Fruit fly (Drosophila melanogaster) whole organism, embryonic: ENCODE results near the gene kek6.

ENCODE experiments used
- ATbp ChIP-seq: fragments of 200-800 bp; sonication (Bioruptor generic); optimal IDR thresholded peaks from 2 replicates; lab custom pipeline; 2017; ENCODE audit warnings: missing biosample characterization, mild to moderate bottlenecking, missing genetic modification characterization, missing genetic modification reagents
- Asciz ChIP-seq: fragments of 200-800 bp; sonication (Bioruptor generic); optimal IDR thresholded peaks from 2 replicates; lab custom pipeline; 2017; ENCODE audit warnings: missing biosample characterization, mild to moderate bottlenecking, missing genetic modification characterization, missing genetic modification reagents
- Bdp1 ChIP-seq: fragments of 200-800 bp; sonication (Bioruptor generic); optimal IDR thresholded peaks from 3 replicates; lab custom pipeline; 2016; ENCODE audit warnings: missing biosample characterization, missing genetic modification characterization
- Blimp-1 ChIP-seq: fragments of 200-800 bp; sonication (Bioruptor generic); optimal IDR thresholded peaks from 3 replicates; lab custom pipeline; 2018; ENCODE audit warnings: missing biosample characterization, missing genetic modification characterization, mild to moderate bottlenecking, moderate library complexity, missing genetic modification reagents
- Bteb2 ChIP-seq: fragments of 200-800 bp; sonication (Bioruptor generic); optimal IDR thresholded peaks from 2 replicates; lab custom pipeline; 2016; ENCODE audit warnings: missing biosample characterization, missing genetic modification characterization
- CG10543 ChIP-seq: fragments of 200-800 bp; sonication (Bioruptor generic); optimal IDR thresholded peaks from 3 replicates; lab custom pipeline; 2017; ENCODE audit warnings: missing biosample characterization, mild to moderate bottlenecking, missing genetic modification characterization, moderate library complexity
- CG10654 ChIP-seq: fragments of 200-800 bp; sonication (Bioruptor generic); optimal IDR thresholded peaks from 2 replicates; lab custom pipeline; 2016; ENCODE audit warnings: missing biosample characterization, missing genetic modification characterization
- CG13424 ChIP-seq: fragments of 200-800 bp; sonication (Bioruptor generic); optimal IDR thresholded peaks from 2 replicates; lab custom pipeline; 2019; ENCODE audit warnings: missing biosample characterization, mild to moderate bottlenecking, missing genetic modification characterization, moderate library complexity
- CG13894 ChIP-seq: fragments of 200-800 bp; sonication (Bioruptor generic); optimal IDR thresholded peaks from 3 replicates; lab custom pipeline; 2018; ENCODE audit warnings: missing biosample characterization, mild to moderate bottlenecking, missing genetic modification characterization, moderate library complexity
- CG14014 ChIP-seq: fragments of 200-800 bp; sonication (Bioruptor generic); IDR thresholded peaks from 2 replicates; pipeline ENCODE4 v1.3.6; 2022; ENCODE audit warnings: missing biosample characterization, missing genetic modification characterization
- CG15601 ChIP-seq: fragments of 200-800 bp; sonication (Bioruptor generic); optimal IDR thresholded peaks from 3 replicates; lab custom pipeline; 2019; ENCODE audit warnings: missing biosample characterization, mild to moderate bottlenecking, missing genetic modification characterization, moderate library complexity
- CG17568 ChIP-seq: fragments of 200-800 bp; sonication (Bioruptor generic); optimal IDR thresholded peaks from 2 replicates; lab custom pipeline; 2018; ENCODE audit warnings: missing biosample characterization, mild to moderate bottlenecking, missing genetic modification characterization, moderate library complexity
- CG1792 ChIP-seq: fragments of 200-800 bp; sonication (Bioruptor generic); optimal IDR thresholded peaks from 2 replicates; lab custom pipeline; 2016; ENCODE audit warnings: missing biosample characterization, missing genetic modification characterization
- CG18011 ChIP-seq: fragments of 200-800 bp; sonication (Bioruptor generic); optimal IDR thresholded peaks from 2 replicates; lab custom pipeline; 2017; ENCODE audit warnings: missing biosample characterization, missing genetic modification characterization, mild to moderate bottlenecking, moderate library complexity, missing genotype
- CG18476 ChIP-seq: fragments of 200-800 bp; sonication (Bioruptor generic); optimal IDR thresholded peaks from 2 replicates; lab custom pipeline; 2016; ENCODE audit warnings: missing biosample characterization, mild to moderate bottlenecking, missing genetic modification characterization
- CG18599 ChIP-seq: fragments of 200-800 bp; sonication (Bioruptor generic); optimal IDR thresholded peaks from 3 replicates; lab custom pipeline; 2017; ENCODE audit warnings: missing biosample characterization, missing genetic modification characterization, mild to moderate bottlenecking, moderate library complexity, missing genetic modification reagents
- CG3281 ChIP-seq: fragments of 200-800 bp; sonication (Bioruptor generic); optimal IDR thresholded peaks from 3 replicates; lab custom pipeline; 2017; ENCODE audit warnings: missing biosample characterization, mild to moderate bottlenecking, missing genetic modification characterization
- CG34376 ChIP-seq: fragments of 200-800 bp; sonication (Bioruptor generic); optimal IDR thresholded peaks from 2 replicates; lab custom pipeline; 2018; ENCODE audit warnings: missing biosample characterization, mild to moderate bottlenecking, missing genetic modification characterization
- CG8290 ChIP-seq, 3 experiments: fragments of 200-800 bp; sonication (Bioruptor generic); optimal IDR thresholded peaks; 2 replicates each; lab custom pipeline; 2016 to 2019; ENCODE audit warnings: missing biosample characterization in 3 of 3, missing genetic modification characterization in 3 of 3, mild to moderate bottlenecking in 2 of 3, moderate library complexity in 1 of 3
- CG9609 ChIP-seq: fragments of 200-800 bp; sonication (Bioruptor generic); optimal IDR thresholded peaks from 3 replicates; lab custom pipeline; 2016; ENCODE audit warnings: missing biosample characterization, missing genetic modification characterization
- CG9932 ChIP-seq: fragments of 200-800 bp; sonication (Bioruptor generic); IDR thresholded peaks from 2 replicates; pipeline ENCODE4 v1.3.6; 2022; ENCODE audit warnings: missing biosample characterization, missing genetic modification characterization
- CTCF ChIP-seq: fragments of 200-800 bp; sonication (Bioruptor generic); optimal IDR thresholded peaks from 2 replicates; lab custom pipeline; 2017; ENCODE audit warnings: missing biosample characterization, mild to moderate bottlenecking, missing genetic modification characterization, moderate library complexity
- D19A ChIP-seq: fragments of 200-800 bp; optimal IDR thresholded peaks from 3 replicates; lab custom pipeline; 2019; ENCODE audit warnings: missing biosample characterization, mild to moderate bottlenecking, missing genetic modification characterization, moderate library complexity
- D19B ChIP-seq: fragments of 200-800 bp; sonication (Bioruptor generic); optimal IDR thresholded peaks from 2 replicates; lab custom pipeline; 2017; ENCODE audit warnings: missing biosample characterization, mild to moderate bottlenecking, missing genetic modification characterization
- Dad ChIP-seq: fragments of 200-800 bp; sonication (Bioruptor generic); optimal IDR thresholded peaks from 3 replicates; lab custom pipeline; 2016; ENCODE audit warnings: missing biosample characterization, missing genetic modification characterization
- Dek ChIP-seq: fragments of 200-800 bp; sonication (Bioruptor generic); optimal IDR thresholded peaks from 3 replicates; lab custom pipeline; 2019; ENCODE audit warnings: missing biosample characterization, mild to moderate bottlenecking, missing genetic modification characterization, moderate library complexity
- Fer3 ChIP-seq: fragments of 200-800 bp; sonication (Bioruptor generic); optimal IDR thresholded peaks from 2 replicates; lab custom pipeline; 2018; ENCODE audit warnings: missing biosample characterization, mild to moderate bottlenecking, missing genetic modification characterization, moderate library complexity
- HLH3B ChIP-seq: fragments of 200-800 bp; sonication (Bioruptor generic); IDR thresholded peaks from 2 replicates; pipeline ENCODE4 v1.3.6; 2022; ENCODE audit warnings: missing biosample characterization, missing genetic modification characterization
- Hey ChIP-seq: fragments of 200-800 bp; sonication (Bioruptor generic); optimal IDR thresholded peaks from 3 replicates; lab custom pipeline; 2018; ENCODE audit warnings: missing biosample characterization, mild to moderate bottlenecking, missing genetic modification characterization
- MTF-1 ChIP-seq: fragments of 200-800 bp; sonication (Bioruptor generic); optimal IDR thresholded peaks from 2 replicates; lab custom pipeline; 2018; ENCODE audit warnings: missing biosample characterization, mild to moderate bottlenecking, missing genetic modification characterization, borderline replicate concordance
- Meics ChIP-seq: fragments of 200-800 bp; sonication (Bioruptor generic); optimal IDR thresholded peaks from 2 replicates; lab custom pipeline; 2017; ENCODE audit warnings: missing biosample characterization, mild to moderate bottlenecking, missing genetic modification characterization
- NfI ChIP-seq: fragments of 200-800 bp; sonication (Bioruptor generic); optimal IDR thresholded peaks from 3 replicates; lab custom pipeline; 2018; ENCODE audit warnings: missing biosample characterization, mild to moderate bottlenecking, missing genetic modification characterization, moderate library complexity
- Pdp1 ChIP-seq, 2 experiments: fragments of 200-800 bp; sonication (Bioruptor generic); optimal IDR thresholded peaks; 3 replicates each; lab custom pipeline; 2016; ENCODE audit warnings: missing biosample characterization in 2 of 2, missing genetic modification characterization in 2 of 2, mild to moderate bottlenecking in 1 of 2, moderate library complexity in 1 of 2
- Ravus ChIP-seq: fragments of 200-800 bp; sonication (Bioruptor generic); IDR thresholded peaks from 2 replicates; pipeline ENCODE4 v1.3.6; 2022; ENCODE audit warnings: missing biosample characterization, missing genetic modification characterization
- Sox100B ChIP-seq: fragments of 200-800 bp; sonication (Bioruptor generic); optimal IDR thresholded peaks from 3 replicates; lab custom pipeline; 2018; ENCODE audit warnings: missing biosample characterization, mild to moderate bottlenecking, missing genetic modification characterization
- bsh ChIP-seq, 2 experiments: fragments of 200-800 bp; sonication (Bioruptor generic); optimal IDR thresholded peaks; 2 replicates each; lab custom pipeline; 2017 to 2018; ENCODE audit warnings: mild to moderate bottlenecking in 2 of 2, missing biosample characterization in 2 of 2, missing genetic modification characterization in 2 of 2, moderate library complexity in 1 of 2
- emc ChIP-seq: fragments of 200-800 bp; sonication (Bioruptor generic); optimal IDR thresholded peaks from 2 replicates; lab custom pipeline; 2016; ENCODE audit warnings: missing biosample characterization, missing genetic modification characterization
- fd64A ChIP-seq: fragments of 200-800 bp; sonication (Bioruptor generic); optimal IDR thresholded peaks from 3 replicates; lab custom pipeline; 2018; ENCODE audit warnings: missing biosample characterization, mild to moderate bottlenecking, missing genetic modification characterization
- fru ChIP-seq: fragments of >200 bp; optimal IDR thresholded peaks from 2 replicates; lab custom pipeline; 2017
- kay ChIP-seq: fragments of 200-800 bp; sonication (Bioruptor generic); optimal IDR thresholded peaks from 2 replicates; lab custom pipeline; 2016; ENCODE audit warnings: missing biosample characterization, missing genetic modification characterization
- kni ChIP-seq: fragments of 200-800 bp; sonication (Bioruptor generic); optimal IDR thresholded peaks from 3 replicates; lab custom pipeline; 2017; ENCODE audit warnings: mild to moderate bottlenecking, missing biosample characterization, missing genetic modification reagents, missing genetic modification characterization
- lab ChIP-seq: fragments of 200-800 bp; sonication (Bioruptor generic); optimal IDR thresholded peaks from 3 replicates; lab custom pipeline; 2017; ENCODE audit warnings: missing biosample characterization, missing genetic modification characterization, mild to moderate bottlenecking, moderate library complexity, missing genetic modification reagents
- nau ChIP-seq: fragments of 200-800 bp; sonication (Bioruptor generic); optimal IDR thresholded peaks from 3 replicates; lab custom pipeline; 2017; ENCODE audit warnings: missing biosample characterization, mild to moderate bottlenecking, missing genetic modification characterization, missing genetic modification reagents
- org-1 ChIP-seq: fragments of 200-800 bp; sonication (Bioruptor generic); optimal IDR thresholded peaks from 2 replicates; lab custom pipeline; 2017; ENCODE audit warnings: missing biosample characterization, missing genetic modification characterization
- pum ChIP-seq: fragments of 200-800 bp; sonication (Bioruptor generic); optimal IDR thresholded peaks from 2 replicates; lab custom pipeline; 2016; ENCODE audit warnings: missing biosample characterization, missing genetic modification characterization
- sens ChIP-seq: fragments of 200-800 bp; sonication (Bioruptor generic); peaks from one replicate; lab custom pipeline; 2016; ENCODE audit warnings: missing biosample characterization, missing genetic modification characterization
- sr ChIP-seq: fragments of 200-800 bp; sonication (Bioruptor generic); IDR thresholded peaks from 3 replicates; pipeline ENCODE4 v1.3.6; 2022; ENCODE audit warnings: missing biosample characterization, missing genetic modification characterization
- trem ChIP-seq: fragments of 200-800 bp; optimal IDR thresholded peaks from 3 replicates; lab custom pipeline; 2019; ENCODE audit warnings: missing biosample characterization, mild to moderate bottlenecking, missing genetic modification characterization, moderate library complexity
- twi ChIP-seq: fragments of 200-800 bp; optimal IDR thresholded peaks from 2 replicates; lab custom pipeline; 2019; ENCODE audit warnings: missing biosample characterization, mild to moderate bottlenecking, missing genetic modification characterization, moderate library complexity

Gene kek6

dm6 chr3R:31603246-31603645 lies 18.7 kb upstream of the kek6 start (continued):
- no peak for TF ChIP-seq NfI
- no peak for TF ChIP-seq Fer3 (tag; lab: Kevin White, UChicago)
- TF ChIP-seq fd64A: no peak
- TF ChIP-seq CG17568 (GFP tag; lab: Kevin White, UChicago): no peak
- TF ChIP-seq Bdp1 (GFP tag; lab: Kevin White, UChicago): no peak
- TF ChIP-seq emc (GFP tag; lab: Kevin White, UChicago): no peak
- TF ChIP-seq, all 482 proteins: peak for 4

- TF ChIP-seq HLH3B (GFP tag; lab: Robert Waterston, UW) (peak; percentile 18; the same call in 1 of the 2 replicates), CG18011 (GFP tag; lab: Kevin White, UChicago) (no peak), CG15601 (tag; lab: Kevin White, UChicago) (peak; percentile 32), CG34376 (GFP tag; lab: Kevin White, UChicago) (peak; percentile 9), CG18476 (GFP tag; lab: Kevin White, UChicago) (no peak), twi (tag; lab: Kevin White, UChicago) (peak; percentile 86), MTF-1 (peak; percentile 17), bsh (GFP tag; optimal IDR thresholded peaks at IDR 0.05; lab: Kevin White, UChicago) (peak in 1 of 2 experiments; percentile 23), fru (lab: Kevin White, UChicago) (no peak), sens (GFP tag; lab: Kevin White, UChicago) (peak; percentile 49), Dek (tag; lab: Kevin White, UChicago) (no peak), CG13424 (peak; percentile 8), CG9932 (GFP tag; lab: Robert Waterston, UW) (no peak), CG14014 (GFP tag; lab: Robert Waterston, UW) (peak; percentile 31; the same call in 1 of the 2 replicates), sr (GFP tag; lab: Robert Waterston, UW) (no peak), CTCF (GFP tag; lab: Kevin White, UChicago) (no peak), ATbp (peak; percentile 61), org-1 (GFP tag; lab: Kevin White, UChicago) (peak; percentile 38), Bteb2 (peak; percentile 30), Asciz (GFP tag; lab: Kevin White, UChicago) (peak; percentile 7), trem (tag; lab: Kevin White, UChicago) (no peak), CG9609 (GFP tag; lab: Kevin White, UChicago) (no peak), CG3281 (GFP tag; lab: Kevin White, UChicago) (peak; percentile 32), Sox100B (GFP tag; lab: Kevin White, UChicago) (peak; percentile 16), D19A (tag; lab: Kevin White, UChicago) (no peak), CG13894 (tag; lab: Kevin White, UChicago) (peak; percentile 15), CG8290 (GFP tag; optimal IDR thresholded peaks at IDR 0.05; lab: Kevin White, UChicago) (no peak), CG8290 (tag; optimal IDR thresholded peaks at IDR 0.05; lab: Kevin White, UChicago) (peak in 1 of 2 experiments; percentile 31), lab (GFP tag; lab: Kevin White, UChicago) (peak; percentile 36), nau (GFP tag; lab: Kevin White, UChicago) (peak; percentile 28), Hey (tag; lab: Kevin White, UChicago) (peak; percentile 34), Dad (GFP tag; lab: Kevin White, UChicago) (peak; percentile 1), kay (GFP tag; lab: Kevin White, UChicago) (peak; percentile 2), D19B (no peak), Ravus (no peak), Meics (no peak), CG10654 (GFP tag; lab: Kevin White, UChicago) (no peak), kni (GFP tag; lab: Kevin White, UChicago) (peak; percentile 21), CG18599 (peak; percentile 59), pum (GFP tag; lab: Kevin White, UChicago) (no peak), Pdp1 (GFP tag; optimal IDR thresholded peaks at IDR 0.05; lab: Kevin White, UChicago) (peak in 1 of 2 experiments; percentile 2), CG1792 (peak; percentile 57), CG10543 (GFP tag; lab: Kevin White, UChicago) (peak; percentile 59), Blimp-1 (GFP tag; lab: Kevin White, UChicago) (peak; percentile 82)
These were observed 18.3 kb upstream of the kek6 start for dm6 chr3R:31603655-31604054.
